Fruit fly (Drosophila melanogaster) whole organism, embryonic: ENCODE measurements around the gene CG11703.

Experiments
- CG13624 ChIP-seq: fragments of 200-800 bp; sonication (Bioruptor generic); optimal IDR thresholded peaks from 2 replicates; lab custom pipeline; 2016; ENCODE audit warnings: missing biosample characterization, missing genetic modification characterization
- CG16813 ChIP-seq: fragments of 200-800 bp; sonication (Bioruptor generic); IDR thresholded peaks from 3 replicates; pipeline ENCODE4 v1.3.6; 2022; ENCODE audit warnings: missing biosample characterization, missing genetic modification characterization; ENCODE audit not compliant: partially characterized antibody
- CG2712 ChIP-seq: fragments of 200-800 bp; optimal IDR thresholded peaks from 3 replicates; lab custom pipeline; 2019; ENCODE audit warnings: missing biosample characterization, mild to moderate bottlenecking, missing genetic modification characterization, moderate library complexity
- CG3065 ChIP-seq: fragments of 200-800 bp; sonication (Bioruptor generic); optimal IDR thresholded peaks from 2 replicates; lab custom pipeline; 2016; ENCODE audit warnings: missing biosample characterization, missing genetic modification characterization
- CG34422 ChIP-seq: fragments of 200-800 bp; sonication (Bioruptor generic); IDR thresholded peaks from 3 replicates; pipeline ENCODE4 v1.3.6; 2022; ENCODE audit warnings: missing biosample characterization, missing genetic modification characterization
- CG4707 ChIP-seq: fragments of 200-800 bp; sonication (Bioruptor generic); optimal IDR thresholded peaks from 2 replicates; lab custom pipeline; 2018; ENCODE audit warnings: missing biosample characterization, mild to moderate bottlenecking, missing genetic modification characterization, moderate library complexity
- CG9932 ChIP-seq: fragments of 200-800 bp; sonication (Bioruptor generic); IDR thresholded peaks from 2 replicates; pipeline ENCODE4 v1.3.6; 2022; ENCODE audit warnings: missing biosample characterization, missing genetic modification characterization
- Dfd ChIP-seq, 2 experiments: fragments of >200 bp; optimal IDR thresholded peaks; 2 replicates each; lab custom pipeline; 2017; ENCODE audit warnings: missing biosample characterization in 2 of 2, missing genetic modification characterization in 2 of 2
- Gsc ChIP-seq: fragments of 200-800 bp; sonication (Bioruptor generic); IDR thresholded peaks from 2 replicates; pipeline ENCODE4 v1.3.6; 2022; ENCODE audit warnings: missing biosample characterization, missing genetic modification characterization
- Hr51 ChIP-seq, 2 experiments: fragments of 200-800 bp; sonication (Bioruptor generic); optimal IDR thresholded peaks; 2 replicates in 1 of 2; 3 replicates in 1 of 2; lab custom pipeline; 2016 to 2018; ENCODE audit warnings: missing biosample characterization in 2 of 2, missing genetic modification characterization in 2 of 2, mild to moderate bottlenecking in 1 of 2, moderate library complexity in 1 of 2
- Pdp1 ChIP-seq, 2 experiments: fragments of 200-800 bp; sonication (Bioruptor generic); optimal IDR thresholded peaks; 3 replicates each; lab custom pipeline; 2016; ENCODE audit warnings: missing biosample characterization in 2 of 2, missing genetic modification characterization in 2 of 2, mild to moderate bottlenecking in 1 of 2, moderate library complexity in 1 of 2
- Rfx ChIP-seq: fragments of 200-800 bp; sonication (Bioruptor generic); IDR thresholded peaks from 2 replicates; pipeline ENCODE4 v1.3.6; 2022; ENCODE audit warnings: missing biosample characterization, missing genetic modification characterization
- bbx ChIP-seq: fragments of 200-800 bp; sonication (Bioruptor generic); IDR thresholded peaks from 2 replicates; pipeline ENCODE4 v1.3.6; 2022; ENCODE audit warnings: missing biosample characterization, missing genetic modification characterization; ENCODE audit not compliant: partially characterized antibody
- bcd ChIP-seq: fragments of 200-800 bp; sonication (Bioruptor generic); optimal IDR thresholded peaks from 2 replicates; lab custom pipeline; 2017; ENCODE audit warnings: missing biosample characterization, mild to moderate bottlenecking, missing genetic modification characterization

- no peak for TF ChIP-seq bcd (GFP tag; lab: Kevin White, UChicago)
- TF ChIP-seq CG3065 (GFP tag; lab: Kevin White, UChicago), result no peak
- peak; percentile 60 for TF ChIP-seq CG2712 (tag; lab: Kevin White, UChicago)
- TF ChIP-seq CG4707 (GFP tag; lab: Kevin White, UChicago), result no peak
- TF ChIP-seq Hr51 (GFP tag; optimal IDR thresholded peaks at IDR 0.05; lab: Kevin White, UChicago), result no peak
- no peak for TF ChIP-seq CG16813
- no peak for TF ChIP-seq Dfd (GFP tag; optimal IDR thresholded peaks at IDR 0.05; lab: Kevin White, UChicago)
- no peak for TF ChIP-seq CG13624 (GFP tag; lab: Kevin White, UChicago)
- no peak for TF ChIP-seq Gsc (GFP tag; lab: Robert Waterston, UW)
- no peak for TF ChIP-seq Pdp1 (GFP tag; optimal IDR thresholded peaks at IDR 0.05; lab: Kevin White, UChicago)
- TF ChIP-seq bbx (GFP tag; lab: Robert Waterston, UW), result no peak
- TF ChIP-seq Rfx (GFP tag; lab: Robert Waterston, UW), result no peak
- TF ChIP-seq CG34422 (GFP tag; lab: Robert Waterston, UW), result no peak
- TF ChIP-seq CG9932 (GFP tag; lab: Robert Waterston, UW), result no peak
Measured at dm6 chr3R:19274028-19274427, 46.0 kb upstream of the CG11703 start.
